Worm (Caenorhabditis elegans) whole organism, mixed stage, embryonic: ENCODE results near the gene ZK593.3.

Experiments
- M03D4.4 ChIP-seq: sonication (generic microtip); optimal IDR thresholded peaks from 2 replicates; lab custom pipeline; 2017; ENCODE audit warnings: mild to moderate bottlenecking, missing genetic modification characterization, missing compliant biosample characterization
- bed-3 ChIP-seq: fragments of 200-800 bp; sonication (Bioruptor generic); optimal IDR thresholded peaks from 3 replicates; lab custom pipeline; 2018; ENCODE audit warnings: mild to moderate bottlenecking, missing genetic modification characterization, moderate library complexity, missing compliant biosample characterization
- blmp-1 ChIP-seq: fragments of 150-350 bp; optimal IDR thresholded peaks from 2 replicates; lab custom pipeline; 2014; ENCODE audit warnings: missing biosample characterization, missing genetic modification characterization
- ceh-39 ChIP-seq: fragments of 150-350 bp; optimal IDR thresholded peaks from 2 replicates; lab custom pipeline; 2014; ENCODE audit warnings: missing biosample characterization, missing genetic modification characterization
- ceh-83 ChIP-seq: fragments of 200-800 bp; sonication (Bioruptor generic); optimal IDR thresholded peaks from 2 replicates; lab custom pipeline; 2018; ENCODE audit warnings: mild to moderate bottlenecking, missing genetic modification characterization, missing compliant biosample characterization
- ces-1 ChIP-seq: fragments of 150-350 bp; optimal IDR thresholded peaks from 2 replicates; lab custom pipeline; 2014; ENCODE audit warnings: missing biosample characterization, missing genetic modification reagents, missing genetic modification characterization
- cnd-1 ChIP-seq: fragments of 200-800 bp; sonication (Bioruptor generic); optimal IDR thresholded peaks from 2 replicates; lab custom pipeline; 2018; ENCODE audit warnings: mild to moderate bottlenecking, missing genetic modification characterization, missing compliant biosample characterization
- drap-1 ChIP-seq: fragments of 200-800 bp; sonication (Bioruptor generic); optimal IDR thresholded peaks from 3 replicates; lab custom pipeline; 2018; ENCODE audit warnings: mild to moderate bottlenecking, missing genetic modification characterization, missing compliant biosample characterization
- elt-1 ChIP-seq: sonication (generic microtip); optimal IDR thresholded peaks from 2 replicates; lab custom pipeline; 2017; ENCODE audit warnings: missing genetic modification characterization, mild to moderate bottlenecking, missing compliant biosample characterization, antibody characterized with exemption, moderate library complexity, borderline replicate concordance; ENCODE audit not compliant: insufficient read depth
- elt-3 ChIP-seq: fragments of 150-350 bp; optimal IDR thresholded peaks from 2 replicates; lab custom pipeline; 2014; ENCODE audit warnings: missing biosample characterization, missing genetic modification characterization
- flh-1 ChIP-seq: fragments of 200-800 bp; sonication (Bioruptor generic); optimal IDR thresholded peaks from 2 replicates; lab custom pipeline; 2018; ENCODE audit warnings: mild to moderate bottlenecking, missing genetic modification characterization, moderate library complexity, missing compliant biosample characterization
- ham-2 ChIP-seq: fragments of 200-800 bp; sonication (Bioruptor generic); optimal IDR thresholded peaks from 2 replicates; lab custom pipeline; 2018; ENCODE audit warnings: mild to moderate bottlenecking, missing genetic modification characterization, missing compliant biosample characterization
- hlh-1 ChIP-seq: fragments of 150-350 bp; optimal IDR thresholded peaks from 2 replicates; lab custom pipeline; 2014; ENCODE audit warnings: missing biosample characterization, missing genetic modification reagents, missing genetic modification characterization
- lin-13 ChIP-seq: fragments of 150-350 bp; optimal IDR thresholded peaks from 2 replicates; lab custom pipeline; 2014; ENCODE audit warnings: missing biosample characterization, missing genetic modification characterization
- lin-32 ChIP-seq: fragments of 200-800 bp; sonication (Bioruptor generic); optimal IDR thresholded peaks from 2 replicates; lab custom pipeline; 2018; ENCODE audit warnings: mild to moderate bottlenecking, missing genetic modification characterization, missing compliant biosample characterization
- lsy-2 ChIP-seq: fragments of 150-350 bp; optimal IDR thresholded peaks from 2 replicates; lab custom pipeline; 2014; ENCODE audit warnings: missing biosample characterization, missing genetic modification characterization
- mab-5 ChIP-seq: fragments of 150-350 bp; optimal IDR thresholded peaks from 2 replicates; lab custom pipeline; 2014; ENCODE audit warnings: missing biosample characterization, missing genetic modification characterization
- mep-1 ChIP-seq: fragments of 150-350 bp; optimal IDR thresholded peaks from 2 replicates; lab custom pipeline; 2017; ENCODE audit warnings: missing biosample characterization, missing genetic modification reagents, missing genetic modification characterization, inconsistent platforms
- mls-2 ChIP-seq: sonication (generic microtip); optimal IDR thresholded peaks from 2 replicates; lab custom pipeline; 2016; ENCODE audit warnings: mild to moderate bottlenecking, missing genetic modification characterization, moderate library complexity, missing compliant biosample characterization
- nhr-12 ChIP-seq: fragments of 150-350 bp; optimal IDR thresholded peaks from 2 replicates; lab custom pipeline; 2014; ENCODE audit warnings: missing biosample characterization, missing genetic modification characterization
- nhr-2 ChIP-seq: fragments of 150-350 bp; optimal IDR thresholded peaks from 2 replicates; lab custom pipeline; 2014; ENCODE audit warnings: missing biosample characterization, missing genetic modification characterization
- nhr-237 ChIP-seq: fragments of 150-350 bp; optimal IDR thresholded peaks from 2 replicates; lab custom pipeline; 2014; ENCODE audit warnings: missing biosample characterization, missing genetic modification characterization
- nhr-28 ChIP-seq: fragments of 150-350 bp; optimal IDR thresholded peaks from 2 replicates; lab custom pipeline; 2014; ENCODE audit warnings: missing biosample characterization, missing genetic modification characterization
- nhr-76 ChIP-seq: sonication (generic microtip); optimal IDR thresholded peaks from 2 replicates; lab custom pipeline; 2017; ENCODE audit warnings: missing biosample characterization, missing genetic modification characterization
- pha-4 ChIP-seq: fragments of 150-350 bp; optimal IDR thresholded peaks from 2 replicates; lab custom pipeline; 2018; ENCODE audit warnings: missing biosample characterization, missing genetic modification reagents, missing genetic modification characterization
- sem-2 ChIP-seq: fragments of 200-800 bp; sonication (Bioruptor generic); optimal IDR thresholded peaks from 2 replicates; lab custom pipeline; 2018; ENCODE audit warnings: mild to moderate bottlenecking, missing genetic modification characterization, missing compliant biosample characterization
- snpc-4 ChIP-seq: fragments of 150-350 bp; optimal IDR thresholded peaks from 2 replicates; lab custom pipeline; 2014; ENCODE audit warnings: missing biosample characterization, missing genetic modification characterization
- sptf-1 ChIP-seq: sonication (generic microtip); optimal IDR thresholded peaks from 2 replicates; lab custom pipeline; 2017; ENCODE audit warnings: mild to moderate bottlenecking, missing genetic modification characterization, moderate library complexity, missing compliant biosample characterization
- tbx-8 ChIP-seq: fragments of 200-800 bp; sonication (Bioruptor generic); optimal IDR thresholded peaks from 2 replicates; lab custom pipeline; 2018; ENCODE audit warnings: mild to moderate bottlenecking, missing genetic modification characterization, moderate library complexity, missing compliant biosample characterization
- unc-120 ChIP-seq: sonication (generic microtip); optimal IDR thresholded peaks from 2 replicates; lab custom pipeline; 2017; ENCODE audit warnings: missing genetic modification characterization, missing compliant biosample characterization; ENCODE audit not compliant: poor library complexity, severe bottlenecking
- unc-62 ChIP-seq: fragments of 150-350 bp; optimal IDR thresholded peaks from 2 replicates; lab custom pipeline; 2014; ENCODE audit warnings: missing biosample characterization, missing genetic modification reagents, missing genetic modification characterization
- zip-8 ChIP-seq: fragments of 150-350 bp; optimal IDR thresholded peaks from 2 replicates; lab custom pipeline; 2014; ENCODE audit warnings: missing biosample characterization, missing genetic modification characterization
- ztf-11 ChIP-seq: fragments of 150-350 bp; optimal IDR thresholded peaks from 2 replicates; lab custom pipeline; 2014; ENCODE audit warnings: missing biosample characterization, missing genetic modification characterization

The ZK593.3 gene

DNA sequence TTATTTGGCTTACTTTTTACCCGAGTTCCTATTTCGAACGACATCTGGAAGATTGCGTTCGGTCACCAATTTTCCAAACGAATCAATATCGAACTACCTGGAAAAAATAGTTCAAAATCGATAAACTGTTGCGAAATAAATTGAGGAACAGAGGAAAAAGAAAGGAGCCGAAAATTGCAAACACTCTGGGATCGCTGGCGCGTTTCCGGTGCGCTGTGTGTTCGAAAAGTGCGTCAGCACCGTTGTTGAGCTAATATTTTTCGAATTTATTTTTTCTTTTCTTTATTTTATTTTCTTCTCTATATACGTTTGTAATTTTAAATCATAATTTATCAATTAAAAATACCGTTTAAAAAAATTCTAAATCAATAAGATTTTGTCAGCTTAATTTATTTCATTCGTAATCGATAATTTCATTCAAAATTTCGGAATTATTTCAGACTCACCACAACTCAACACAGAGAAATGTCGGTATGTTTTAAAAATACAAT is 17.6 kb downstream of the ZK593.3 start, which contains the start of the genes dnc-1 and lsm-7:
Gene dnc-1, minus strand, starts transcription at position 142 of the 491 bp plus-strand sequence.
Gene lsm-7, plus strand, starts transcription at position 441 of the 491 bp plus-strand sequence.
- TF ChIP-seq unc-120 (tag; lab: Kevin White, UChicago) (peak; percentile 18), mls-2 (tag; lab: Kevin White, UChicago) (peak; percentile 24), cnd-1 (tag; lab: Kevin White, UChicago) (peak; percentile 4), blmp-1 (tag; lab: Kevin White, UChicago) (no peak), lsy-2 (tag; lab: Kevin White, UChicago) (peak; percentile 71), ceh-39 (tag; lab: Kevin White, UChicago) (peak; percentile 15), mep-1 (tag; lab: Kevin White, UChicago) (peak; percentile 54), mab-5 (tag; lab: Kevin White, UChicago) (no peak)

DNA sequence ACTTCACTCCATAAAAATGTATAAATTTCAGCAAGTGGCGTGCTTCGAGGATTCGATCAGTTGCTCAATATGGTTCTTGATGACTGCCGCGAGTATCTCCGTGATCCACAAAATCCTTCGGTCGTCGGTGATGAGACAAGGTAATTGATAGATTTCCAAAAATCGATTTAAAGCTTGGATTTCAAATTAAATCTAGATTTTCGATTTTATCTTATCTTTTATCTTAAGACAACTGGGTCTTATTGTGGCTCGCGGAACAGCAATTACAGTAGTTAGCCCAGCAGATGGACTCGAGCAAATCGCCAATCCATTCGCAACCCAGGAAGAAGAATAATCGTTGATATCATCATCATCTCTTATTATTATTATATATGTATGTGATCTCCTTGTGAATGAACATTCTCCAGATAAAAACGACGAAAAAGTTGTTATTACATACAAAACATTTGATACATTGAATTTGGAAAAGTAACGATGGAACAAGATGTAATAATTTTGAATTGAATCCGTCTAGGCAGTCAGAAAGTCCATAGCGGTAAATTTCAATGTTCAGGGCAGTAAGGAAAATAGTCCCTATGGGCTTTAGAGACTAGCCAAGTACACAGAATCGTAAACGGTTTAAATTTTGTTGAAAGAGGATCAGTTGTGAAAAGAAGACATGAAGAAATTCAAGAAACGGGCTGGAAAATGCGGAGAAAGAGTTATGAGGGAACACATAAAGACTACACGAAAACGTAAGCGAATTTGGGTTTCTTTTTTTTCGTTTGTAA is 18.5 kb downstream of the ZK593.3 start:
- TF ChIP-seq nhr-28 (tag; lab: Kevin White, UChicago) (no peak), mab-5 (tag; lab: Kevin White, UChicago) (no peak), nhr-12 (tag; lab: Kevin White, UChicago) (no peak), elt-3 (tag; lab: Kevin White, UChicago) (no peak), ceh-83 (GFP tag; lab: Kevin White, UChicago) (no peak), mep-1 (tag; lab: Kevin White, UChicago) (no peak), lsy-2 (tag; lab: Kevin White, UChicago) (no peak)

DNA sequence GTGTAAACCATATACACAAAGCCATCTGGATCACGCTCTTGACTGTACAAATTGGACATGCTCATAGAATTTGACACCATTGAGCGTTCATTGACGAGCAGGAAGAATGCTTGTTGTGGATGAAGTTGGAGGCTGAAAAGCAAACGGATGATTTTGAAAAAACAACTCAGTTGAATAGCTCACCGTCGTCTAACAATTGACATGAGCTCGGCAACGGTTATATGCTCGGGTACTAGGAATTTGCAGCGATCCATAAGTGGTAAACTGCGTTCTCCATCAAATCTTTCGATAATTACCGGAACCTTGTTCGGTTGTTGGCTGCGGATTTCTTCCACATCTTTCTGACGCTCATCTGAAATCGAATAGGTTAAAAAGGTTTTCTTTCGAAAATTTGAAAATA is 19.3 kb downstream of the ZK593.3 start:
- TF ChIP-seq sem-2 (no peak), lin-32 (GFP tag; lab: Kevin White, UChicago) (no peak), ces-1 (no peak), ham-2 (GFP tag; lab: Kevin White, UChicago) (no peak), drap-1 (GFP tag; lab: Kevin White, UChicago) (no peak), unc-62 (no peak), snpc-4 (no peak), M03D4.4 (no peak), hlh-1 (tag; lab: Kevin White, UChicago) (no peak), bed-3 (no peak), pha-4 (tag; lab: Kevin White, UChicago) (no peak), lsy-2 (tag; lab: Kevin White, UChicago) (no peak), tbx-8 (GFP tag; lab: Kevin White, UChicago) (no peak)

DNA sequence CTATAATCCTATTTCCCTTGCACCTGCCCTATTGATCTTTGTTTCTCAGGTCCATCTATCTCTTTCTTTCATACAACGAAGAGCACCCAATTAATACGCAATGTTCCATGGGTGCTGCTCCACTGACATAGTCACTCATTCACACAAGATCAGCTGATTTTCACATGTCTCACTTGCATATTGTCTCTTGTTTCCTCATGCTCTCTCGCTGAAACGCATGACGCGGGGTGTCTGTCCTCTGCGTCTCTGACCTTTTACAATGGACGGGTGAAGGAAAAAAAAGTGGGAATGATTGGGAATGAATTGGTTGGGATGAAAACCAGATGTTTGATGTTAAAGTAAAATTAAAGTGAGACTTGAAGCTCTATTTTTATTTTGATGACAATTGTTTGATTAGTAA is 19.8 kb downstream of the ZK593.3 start:
- TF ChIP-seq ceh-83 (GFP tag; lab: Kevin White, UChicago) (no peak), M03D4.4 (no peak), sptf-1 (tag; lab: Kevin White, UChicago) (peak; percentile 6), ces-1 (peak; percentile 47), ztf-11 (tag; lab: Kevin White, UChicago) (no peak), cnd-1 (tag; lab: Kevin White, UChicago) (peak; percentile 27), unc-62 (peak; percentile 95), nhr-28 (tag; lab: Kevin White, UChicago) (no peak), ceh-39 (tag; lab: Kevin White, UChicago) (no peak), drap-1 (GFP tag; lab: Kevin White, UChicago) (no peak), nhr-2 (tag; lab: Kevin White, UChicago) (peak; percentile 40), nhr-237 (tag; lab: Kevin White, UChicago) (no peak), mep-1 (tag; lab: Kevin White, UChicago) (no peak), lsy-2 (tag; lab: Kevin White, UChicago) (peak; percentile 40), mls-2 (tag; lab: Kevin White, UChicago) (peak; percentile 12), hlh-1 (tag; lab: Kevin White, UChicago) (peak; percentile 75), unc-120 (tag; lab: Kevin White, UChicago) (peak; percentile 73)

DNA sequence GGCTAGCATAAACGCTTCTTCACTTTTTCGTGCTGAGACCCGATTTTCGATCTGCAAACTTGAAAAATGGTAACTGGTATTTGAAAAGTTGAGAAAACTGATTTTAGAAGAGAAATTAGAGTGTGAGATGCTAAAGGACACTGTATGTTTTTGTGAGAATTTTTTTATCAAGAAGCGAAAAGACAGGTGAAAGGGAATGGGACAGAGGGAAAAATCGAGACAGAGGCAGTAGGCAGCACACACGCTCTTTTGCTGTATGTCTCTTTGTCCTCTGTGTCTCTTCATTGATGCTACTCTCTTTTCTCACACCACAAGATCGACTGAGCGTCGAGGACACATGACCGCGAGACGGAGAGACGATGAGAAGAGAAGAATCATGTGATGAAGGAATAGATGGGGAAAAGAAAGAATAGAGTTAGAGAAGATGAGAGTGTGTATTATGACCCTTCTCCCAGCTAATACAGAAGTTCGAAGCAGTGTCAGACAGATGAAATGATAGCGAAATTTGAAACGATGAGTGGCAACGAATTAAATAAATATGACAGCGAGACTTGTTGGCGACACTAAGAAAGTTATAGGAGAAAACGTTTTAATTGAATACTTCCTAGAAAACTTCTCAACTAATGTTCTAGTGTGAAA is 20.5 kb downstream of the ZK593.3 start, which contains the start of gene lgg-2:
Gene lgg-2, minus strand, starts transcription at position 51 of the 639 bp plus-strand sequence.
- TF ChIP-seq blmp-1 (tag; lab: Kevin White, UChicago) (peak; percentile 45), unc-120 (tag; lab: Kevin White, UChicago) (peak; percentile 74), ceh-83 (GFP tag; lab: Kevin White, UChicago) (no peak), ztf-11 (tag; lab: Kevin White, UChicago) (peak; percentile 49), bed-3 (no peak), flh-1 (GFP tag; lab: Kevin White, UChicago) (no peak), pha-4 (tag; lab: Kevin White, UChicago) (peak; percentile 45), nhr-76 (tag; lab: Kevin White, UChicago) (no peak), nhr-28 (tag; lab: Kevin White, UChicago) (no peak), ces-1 (peak; percentile 70), cnd-1 (tag; lab: Kevin White, UChicago) (peak; percentile 50), snpc-4 (no peak), lsy-2 (tag; lab: Kevin White, UChicago) (peak; percentile 46), unc-62 (peak; percentile 86), drap-1 (GFP tag; lab: Kevin White, UChicago) (peak; percentile 20), elt-1 (tag; lab: Kevin White, UChicago) (peak; percentile 21), nhr-12 (tag; lab: Kevin White, UChicago) (peak; percentile 53), mep-1 (tag; lab: Kevin White, UChicago) (peak; percentile 68), ham-2 (GFP tag; lab: Kevin White, UChicago) (peak; percentile 76), ceh-39 (tag; lab: Kevin White, UChicago) (peak; percentile 82), M03D4.4 (no peak), lin-32 (GFP tag; lab: Kevin White, UChicago) (peak; percentile 27), lin-13 (tag; lab: Kevin White, UChicago) (no peak), tbx-8 (GFP tag; lab: Kevin White, UChicago) (no peak), sem-2 (no peak), mab-5 (tag; lab: Kevin White, UChicago) (no peak), zip-8 (tag; lab: Kevin White, UChicago) (no peak)
